Fruit fly (Drosophila melanogaster): ENCODE results near the gene CG12984.

Gene CG12984

DNA sequence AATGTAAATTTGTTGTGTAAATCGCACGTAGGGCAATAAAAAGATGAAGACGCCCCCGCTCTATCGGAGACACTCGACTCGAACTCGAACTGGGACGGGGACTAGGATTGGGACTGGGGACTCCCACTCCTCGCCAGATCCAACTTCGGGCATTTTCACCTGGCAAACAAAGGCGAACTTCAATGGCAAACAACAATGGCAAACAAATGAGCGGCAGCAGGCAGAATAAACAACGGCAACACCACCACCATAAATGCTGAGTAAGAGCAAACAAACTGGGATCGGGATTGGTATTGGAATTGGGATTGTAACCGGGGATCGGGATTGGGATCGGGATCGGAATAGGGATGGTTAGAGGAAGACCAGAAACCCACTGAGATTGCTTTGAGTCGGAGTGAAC is 47.3 kb upstream of the CG12984 start (continued):
- TF ChIP-seq corto (GFP tag; optimal IDR thresholded peaks at IDR 0.05), result no peak
- TF ChIP-seq CG1024 (GFP tag; IDR thresholded peaks at IDR 0.05), result no peak
- TF ChIP-seq peb (GFP tag; IDR thresholded peaks at IDR 0.05), result no peak
- TF ChIP-seq Dp (GFP tag; optimal IDR thresholded peaks at IDR 0.05), result no peak
- TF ChIP-seq Ets97D (GFP tag; optimal IDR thresholded peaks at IDR 0.05), result no peak
- no peak for TF ChIP-seq GATAe (GFP tag; conservative IDR thresholded peaks at IDR 0.05)
- no peak for TF ChIP-seq CG13775 (GFP tag; optimal IDR thresholded peaks at IDR 0.05)
- peak; percentile 44 for TF ChIP-seq gem (tag; optimal IDR thresholded peaks at IDR 0.05)
- peak; percentile 5 for TF ChIP-seq repo (GFP tag; optimal IDR thresholded peaks at IDR 0.05)
- peak; percentile 53 for TF ChIP-seq bab2 (GFP tag; optimal IDR thresholded peaks at IDR 0.05)
- TF ChIP-seq sisA (GFP tag; IDR thresholded peaks at IDR 0.05), result no peak
- TF ChIP-seq vfl (GFP tag; optimal IDR thresholded peaks at IDR 0.05), result no peak
- no peak for TF ChIP-seq knrl (GFP tag; IDR thresholded peaks at IDR 0.05; ENCODE audit: partially characterized antibody)
- TF ChIP-seq C15 (GFP tag; IDR thresholded peaks at IDR 0.05), result no peak
- no peak for TF ChIP-seq CG14441 (GFP tag; IDR thresholded peaks at IDR 0.05)
- TF ChIP-seq zen2 (GFP tag; IDR thresholded peaks at IDR 0.05; ENCODE audit: partially characterized antibody), result no peak
- peak; percentile 40; the same call in 1 of the 2 replicates for TF ChIP-seq chm (GFP tag; IDR thresholded peaks at IDR 0.05)
- TF ChIP-seq CG6813 (GFP tag; optimal IDR thresholded peaks at IDR 0.05), result peak; percentile 70
- TF ChIP-seq sens (GFP tag), result peak; percentile 85
- no peak for TF ChIP-seq Ravus (GFP tag; IDR thresholded peaks at IDR 0.05)
- TF ChIP-seq CG13296 (GFP tag; optimal IDR thresholded peaks at IDR 0.05), result no peak
- no peak for TF ChIP-seq Dek (tag; optimal IDR thresholded peaks at IDR 0.05)
- no peak for TF ChIP-seq MBD-R2 (GFP tag; IDR thresholded peaks at IDR 0.05)
- TF ChIP-seq zf30C (GFP tag; optimal IDR thresholded peaks at IDR 0.05), result no peak
- TF ChIP-seq CG4617 (GFP tag; optimal IDR thresholded peaks at IDR 0.05; ENCODE audit: borderline replicate concordance), result no peak
- TF ChIP-seq Antp (GFP tag; optimal IDR thresholded peaks at IDR 0.05), result no peak
- no peak for TF ChIP-seq gcm2 (GFP tag; optimal IDR thresholded peaks at IDR 0.05)
- TF ChIP-seq CG8388 (GFP tag; optimal IDR thresholded peaks at IDR 0.05), result peak; percentile 6
- TF ChIP-seq Sox102F (GFP tag; optimal IDR thresholded peaks at IDR 0.05), result no peak
- TF ChIP-seq Mad (GFP tag; optimal IDR thresholded peaks at IDR 0.05), result no peak
- TF ChIP-seq Doc3 (GFP tag; IDR thresholded peaks at IDR 0.05; ENCODE audit: partially characterized antibody), result no peak
- no peak for TF ChIP-seq CG12299 (tag; optimal IDR thresholded peaks at IDR 0.05)
- peak in 1 of 2 experiments; percentile 42 for TF ChIP-seq bsh (GFP tag; optimal IDR thresholded peaks at IDR 0.05)
- no peak for TF ChIP-seq Mrtf (GFP tag; IDR thresholded peaks at IDR 0.05)
- TF ChIP-seq CG12071 (GFP tag; optimal IDR thresholded peaks at IDR 0.05), result peak; percentile 26
- no peak for TF ChIP-seq ttk (GFP tag; IDR thresholded peaks at IDR 0.05)
- TF ChIP-seq CG14667 (GFP tag; IDR thresholded peaks at IDR 0.05), result no peak
- TF ChIP-seq E2f2 (GFP tag; IDR thresholded peaks at IDR 0.05), result no peak
- no peak for TF ChIP-seq Optix (GFP tag; IDR thresholded peaks at IDR 0.05)
- no peak for TF ChIP-seq lilli (GFP tag; optimal IDR thresholded peaks at IDR 0.05)
- no peak for TF ChIP-seq ato (GFP tag; IDR thresholded peaks at IDR 0.05; ENCODE audit: partially characterized antibody)
- no peak for TF ChIP-seq Doc2 (GFP tag; IDR thresholded peaks at IDR 0.05)
- peak; percentile 22 for TF ChIP-seq CG2116 (GFP tag; optimal IDR thresholded peaks at IDR 0.05)
- TF ChIP-seq CG17912 (GFP tag; optimal IDR thresholded peaks at IDR 0.05), result no peak
- TF ChIP-seq CkIIα-i1 (GFP tag; IDR thresholded peaks at IDR 0.05), result no peak
- TF ChIP-seq oc (tag; optimal IDR thresholded peaks at IDR 0.05), result no peak
- no peak for TF ChIP-seq cas (GFP tag; IDR thresholded peaks at IDR 0.05)
- no peak for TF ChIP-seq ftz-f1 (GFP tag; optimal IDR thresholded peaks at IDR 0.05)
- peak; percentile 21 for TF ChIP-seq CG6254 (GFP tag; optimal IDR thresholded peaks at IDR 0.05)
- peak; percentile 18 for TF ChIP-seq CG13424 (tag; optimal IDR thresholded peaks at IDR 0.05)
- TF ChIP-seq CG15696 (tag; optimal IDR thresholded peaks at IDR 0.05), result peak; percentile 70
- peak; percentile 6 for TF ChIP-seq jumu (GFP tag; optimal IDR thresholded peaks at IDR 0.05)
